Fruit fly (Drosophila melanogaster) whole organism, embryonic: Measurements from ENCODE around the gene CG11843.

Experiments used
- BEAF-32 ChIP-seq: fragments of 200-800 bp; sonication (Bioruptor generic); optimal IDR thresholded peaks from 3 replicates; lab custom pipeline; 2017; ENCODE audit warnings: missing biosample characterization, missing genetic modification characterization, mild to moderate bottlenecking, moderate library complexity, missing genetic modification reagents
- Bdp1 ChIP-seq: fragments of 200-800 bp; sonication (Bioruptor generic); optimal IDR thresholded peaks from 3 replicates; lab custom pipeline; 2016; ENCODE audit warnings: missing biosample characterization, missing genetic modification characterization
- CG1024 ChIP-seq: fragments of 200-800 bp; sonication (Bioruptor generic); IDR thresholded peaks from 2 replicates; pipeline ENCODE4 v1.3.6; 2022; ENCODE audit warnings: missing biosample characterization, missing genetic modification characterization
- CG10321 ChIP-seq: fragments of 200-800 bp; sonication (Bioruptor generic); IDR thresholded peaks from 2 replicates; pipeline ENCODE4 v1.3.6; 2022; ENCODE audit warnings: missing biosample characterization, missing genetic modification characterization
- CG11696 ChIP-seq: fragments of 200-800 bp; sonication (Bioruptor generic); IDR thresholded peaks from 2 replicates; pipeline ENCODE4 v1.3.6; 2022; ENCODE audit warnings: missing biosample characterization, missing genetic modification characterization
- CG13894 ChIP-seq: fragments of 200-800 bp; sonication (Bioruptor generic); optimal IDR thresholded peaks from 3 replicates; lab custom pipeline; 2018; ENCODE audit warnings: missing biosample characterization, mild to moderate bottlenecking, missing genetic modification characterization, moderate library complexity
- CG1529 ChIP-seq: fragments of 200-800 bp; sonication (Bioruptor generic); optimal IDR thresholded peaks from 3 replicates; lab custom pipeline; 2018; ENCODE audit warnings: missing biosample characterization, missing genetic modification characterization
- CG15601 ChIP-seq: fragments of 200-800 bp; sonication (Bioruptor generic); optimal IDR thresholded peaks from 3 replicates; lab custom pipeline; 2019; ENCODE audit warnings: missing biosample characterization, mild to moderate bottlenecking, missing genetic modification characterization, moderate library complexity
- CG15696 ChIP-seq: fragments of 200-800 bp; sonication (Bioruptor generic); optimal IDR thresholded peaks from 2 replicates; lab custom pipeline; 2019; ENCODE audit warnings: missing biosample characterization, mild to moderate bottlenecking, missing genetic modification characterization, moderate library complexity
- CG17912 ChIP-seq: fragments of 200-800 bp; sonication (Bioruptor generic); optimal IDR thresholded peaks from 2 replicates; lab custom pipeline; 2018; ENCODE audit warnings: missing biosample characterization, mild to moderate bottlenecking, missing genetic modification characterization
- CG1792 ChIP-seq: fragments of 200-800 bp; sonication (Bioruptor generic); optimal IDR thresholded peaks from 2 replicates; lab custom pipeline; 2016; ENCODE audit warnings: missing biosample characterization, missing genetic modification characterization
- CG2120 ChIP-seq: fragments of 200-800 bp; sonication (Bioruptor generic); optimal IDR thresholded peaks from 3 replicates; lab custom pipeline; 2016; ENCODE audit warnings: missing biosample characterization, missing genetic modification characterization
- CG2129 ChIP-seq: fragments of 200-800 bp; sonication (Bioruptor generic); IDR thresholded peaks from 2 replicates; pipeline ENCODE4 v1.3.6; 2022; ENCODE audit warnings: missing biosample characterization, missing genetic modification characterization; ENCODE audit not compliant: partially characterized antibody
- CG3995 ChIP-seq: fragments of 200-800 bp; sonication (Bioruptor generic); optimal IDR thresholded peaks from 3 replicates; lab custom pipeline; 2016; ENCODE audit warnings: missing biosample characterization, missing genetic modification characterization
- CG6791 ChIP-seq: fragments of 200-800 bp; sonication (Bioruptor generic); IDR thresholded peaks from 3 replicates; pipeline ENCODE4 v1.3.6; 2022; ENCODE audit warnings: missing biosample characterization, missing genetic modification characterization; ENCODE audit not compliant: partially characterized antibody
- CG6854 ChIP-seq: fragments of 200-800 bp; sonication (Bioruptor generic); optimal IDR thresholded peaks from 3 replicates; lab custom pipeline; 2017; ENCODE audit warnings: missing biosample characterization, mild to moderate bottlenecking, missing genetic modification characterization
- CG8089 ChIP-seq: fragments of 200-800 bp; sonication (Bioruptor generic); optimal IDR thresholded peaks from 3 replicates; lab custom pipeline; 2016; ENCODE audit warnings: missing biosample characterization, missing genetic modification characterization
- CG8388 ChIP-seq: fragments of 200-800 bp; sonication (Bioruptor generic); optimal IDR thresholded peaks from 2 replicates; lab custom pipeline; 2019; ENCODE audit warnings: missing biosample characterization, mild to moderate bottlenecking, missing genetic modification characterization, moderate library complexity
- CG9727 ChIP-seq: fragments of 200-800 bp; sonication (Bioruptor generic); optimal IDR thresholded peaks from 3 replicates; lab custom pipeline; 2017; ENCODE audit warnings: missing biosample characterization, mild to moderate bottlenecking, missing genetic modification characterization
- CG9817 ChIP-seq: fragments of 200-800 bp; sonication (Bioruptor generic); optimal IDR thresholded peaks from 2 replicates; lab custom pipeline; 2018; ENCODE audit warnings: missing biosample characterization, mild to moderate bottlenecking, missing genetic modification characterization, moderate library complexity
- Dll ChIP-seq: fragments of 200-800 bp; sonication (Bioruptor generic); IDR thresholded peaks from 4 replicates; pipeline ENCODE4 v1.3.6; 2022; ENCODE audit warnings: missing biosample characterization, missing genetic modification characterization; ENCODE audit not compliant: partially characterized antibody
- E2f2 ChIP-seq: fragments of 200-800 bp; sonication (Bioruptor generic); IDR thresholded peaks from 2 replicates; pipeline ENCODE4 v1.3.6; 2022; ENCODE audit warnings: missing biosample characterization, missing genetic modification characterization
- Fer1 ChIP-seq: fragments of 200-800 bp; sonication (Bioruptor generic); optimal IDR thresholded peaks from 2 replicates; lab custom pipeline; 2017; ENCODE audit warnings: missing biosample characterization, mild to moderate bottlenecking, missing genetic modification characterization
- HHEX ChIP-seq: fragments of 200-800 bp; sonication (Bioruptor generic); optimal IDR thresholded peaks from 3 replicates; lab custom pipeline; 2017; ENCODE audit warnings: missing biosample characterization, mild to moderate bottlenecking, missing genetic modification characterization, missing genetic modification reagents
- Hsf ChIP-seq: fragments of 200-800 bp; sonication (Bioruptor generic); optimal IDR thresholded peaks from 3 replicates; lab custom pipeline; 2016; ENCODE audit warnings: missing biosample characterization, missing genetic modification characterization
- Kr ChIP-seq: fragments of 200-800 bp; sonication (Bioruptor generic); optimal IDR thresholded peaks from 2 replicates; lab custom pipeline; 2017; ENCODE audit warnings: missing biosample characterization, mild to moderate bottlenecking, missing genetic modification characterization
- Med ChIP-seq: fragments of 200-800 bp; sonication (Bioruptor generic); peaks from one replicate; lab custom pipeline; 2016; ENCODE audit warnings: missing biosample characterization, missing genetic modification characterization, mild to moderate bottlenecking, inconsistent platforms, moderate library complexity
- Mes4 ChIP-seq: fragments of 200-800 bp; sonication (Bioruptor generic); optimal IDR thresholded peaks from 2 replicates; lab custom pipeline; 2016; ENCODE audit warnings: missing biosample characterization, missing genetic modification characterization
- Nf-YB ChIP-seq: fragments of 200-800 bp; sonication (Bioruptor generic); optimal IDR thresholded peaks from 3 replicates; lab custom pipeline; 2019; ENCODE audit warnings: missing biosample characterization, mild to moderate bottlenecking, missing genetic modification characterization, moderate library complexity
- Side ChIP-seq: fragments of 200-800 bp; sonication (Bioruptor generic); optimal IDR thresholded peaks from 2 replicates; lab custom pipeline; 2016; ENCODE audit warnings: missing biosample characterization, missing genetic modification characterization
- Tbp ChIP-seq: fragments of >200 bp; optimal IDR thresholded peaks from 2 replicates; lab custom pipeline; 2018; ENCODE audit warnings: missing biosample characterization, missing genetic modification characterization
- Xbp1 ChIP-seq: fragments of 200-800 bp; sonication (Bioruptor generic); optimal IDR thresholded peaks from 3 replicates; lab custom pipeline; 2016; ENCODE audit warnings: missing biosample characterization, mild to moderate bottlenecking, missing genetic modification characterization
- bigmax ChIP-seq: fragments of 200-800 bp; sonication (Bioruptor generic); optimal IDR thresholded peaks from 2 replicates; lab custom pipeline; 2018; ENCODE audit warnings: missing biosample characterization, mild to moderate bottlenecking, missing genetic modification characterization
- bowl ChIP-seq: fragments of 200-800 bp; sonication (Bioruptor generic); IDR thresholded peaks from 2 replicates; pipeline ENCODE4 v1.3.6; 2022; ENCODE audit warnings: missing biosample characterization, missing genetic modification characterization
- bsh ChIP-seq, 2 experiments: fragments of 200-800 bp; sonication (Bioruptor generic); optimal IDR thresholded peaks; 2 replicates each; lab custom pipeline; 2017 to 2018; ENCODE audit warnings: mild to moderate bottlenecking in 2 of 2, missing biosample characterization in 2 of 2, missing genetic modification characterization in 2 of 2, moderate library complexity in 1 of 2
- eve ChIP-seq, 2 experiments: fragments of >200 bp; optimal IDR thresholded peaks; 2 replicates each; lab custom pipeline; 2017; ENCODE audit warnings: missing biosample characterization in 2 of 2, missing genetic modification characterization in 2 of 2
- grn ChIP-seq: fragments of 200-800 bp; sonication (Bioruptor generic); optimal IDR thresholded peaks from 3 replicates; lab custom pipeline; 2017; ENCODE audit warnings: missing biosample characterization, missing genetic modification characterization
- lov ChIP-seq, 2 experiments: fragments of 200-800 bp in 1 of 2; fragments of >200 bp in 1 of 2; sonication (Bioruptor generic) in 1 of 2; IDR thresholded peaks in 1 of 2; optimal IDR thresholded peaks in 1 of 2; 2 replicates in 1 of 2; 3 replicates in 1 of 2; pipeline versions ENCODE4 v1.3.6 to Lab custom; 2017 to 2022; ENCODE audit warnings: missing biosample characterization in 1 of 2, missing genetic modification characterization in 1 of 2
- org-1 ChIP-seq: fragments of 200-800 bp; sonication (Bioruptor generic); optimal IDR thresholded peaks from 2 replicates; lab custom pipeline; 2017; ENCODE audit warnings: missing biosample characterization, missing genetic modification characterization
- pan ChIP-seq, 4 experiments: fragments of >200 bp in 3 of 4; fragments of 200-800 bp in 1 of 4; sonication (Bioruptor generic) in 1 of 4; optimal IDR thresholded peaks in 3 of 4; IDR thresholded peaks in 1 of 4; 2 replicates each; pipeline versions ENCODE4 v1.3.6 to Lab custom; 2017 to 2022; ENCODE audit warnings: missing biosample characterization in 2 of 4, missing genetic modification characterization in 2 of 4, mixed read lengths in 1 of 4
- psq ChIP-seq: fragments of 200-800 bp; sonication (Bioruptor generic); optimal IDR thresholded peaks from 2 replicates; lab custom pipeline; 2017; ENCODE audit warnings: missing biosample characterization, missing genetic modification characterization
- rib ChIP-seq: fragments of 200-800 bp; sonication (Bioruptor generic); IDR thresholded peaks from 2 replicates; pipeline ENCODE4 v1.3.6; 2022; ENCODE audit warnings: missing biosample characterization, missing genetic modification characterization
- schlank ChIP-seq: fragments of 200-800 bp; sonication (Bioruptor generic); optimal IDR thresholded peaks from 2 replicates; lab custom pipeline; 2018; ENCODE audit warnings: missing biosample characterization, mild to moderate bottlenecking, missing genetic modification characterization
- sd ChIP-seq: fragments of 200-800 bp; sonication (Bioruptor generic); optimal IDR thresholded peaks from 3 replicates; lab custom pipeline; 2018; ENCODE audit warnings: missing biosample characterization, mild to moderate bottlenecking, missing genetic modification characterization, moderate library complexity
- sqz ChIP-seq: fragments of 200-800 bp; sonication (Bioruptor generic); optimal IDR thresholded peaks from 3 replicates; lab custom pipeline; 2018; ENCODE audit warnings: missing biosample characterization, mild to moderate bottlenecking, missing genetic modification characterization
- sug ChIP-seq: fragments of 200-800 bp; optimal IDR thresholded peaks from 2 replicates; lab custom pipeline; 2019; ENCODE audit warnings: missing biosample characterization, mild to moderate bottlenecking, missing genetic modification characterization, moderate library complexity
- tin ChIP-seq: fragments of 200-800 bp; sonication (Bioruptor generic); optimal IDR thresholded peaks from 3 replicates; lab custom pipeline; 2016; ENCODE audit warnings: missing biosample characterization, missing genetic modification characterization
- twi ChIP-seq: fragments of 200-800 bp; optimal IDR thresholded peaks from 2 replicates; lab custom pipeline; 2019; ENCODE audit warnings: missing biosample characterization, mild to moderate bottlenecking, missing genetic modification characterization, moderate library complexity
- wdn ChIP-seq: fragments of 200-800 bp; sonication (Bioruptor generic); IDR thresholded peaks from 2 replicates; pipeline ENCODE4 v1.3.6; 2022; ENCODE audit warnings: missing biosample characterization, missing genetic modification characterization

The CG11843 gene

dm6 chr3R:29074001-29074609 lies 20.0 kb downstream of the CG11843 start (continued):
- TF ChIP-seq twi (peak; percentile 35), lov (optimal IDR thresholded peaks at IDR 0.05; lab: Kevin White, UChicago) (no peak), lov (GFP tag; IDR thresholded peaks at IDR 0.05; lab: Robert Waterston, UW) (0 out of 3 replicates have a peak, but pooled peaks have one; percentile 55), eve (GFP tag; optimal IDR thresholded peaks at IDR 0.05; lab: Kevin White, UChicago) (no peak), Mes4 (GFP tag; lab: Kevin White, UChicago) (no peak), Hsf (GFP tag; lab: Kevin White, UChicago) (no peak), Side (no peak), Bdp1 (GFP tag; lab: Kevin White, UChicago) (no peak), CG8388 (GFP tag; lab: Kevin White, UChicago) (no peak), sd (tag; lab: Kevin White, UChicago) (peak; percentile 32), CG10321 (GFP tag; lab: Robert Waterston, UW) (peak; percentile 41; the same call in 1 of the 2 replicates), org-1 (GFP tag; lab: Kevin White, UChicago) (no peak), CG2129 (no peak), CG11696 (GFP tag; lab: Robert Waterston, UW) (no peak), CG3995 (GFP tag; lab: Kevin White, UChicago) (no peak), wdn (no peak), CG1024 (GFP tag; lab: Robert Waterston, UW) (no peak), HHEX (GFP tag; lab: Kevin White, UChicago) (peak; percentile 15), CG17912 (GFP tag; lab: Kevin White, UChicago) (no peak), CG15696 (peak; percentile 19), grn (GFP tag; lab: Kevin White, UChicago) (peak; percentile 90), bigmax (GFP tag; lab: Kevin White, UChicago) (peak; percentile 96), CG6854 (GFP tag; lab: Kevin White, UChicago) (no peak), CG6791 (no peak), CG1792 (GFP tag; lab: Kevin White, UChicago) (no peak), CG1529 (GFP tag; lab: Kevin White, UChicago) (no peak), Dll (no peak), bsh (GFP tag; optimal IDR thresholded peaks at IDR 0.05; lab: Kevin White, UChicago) (peak in 1 of 2 experiments; percentile 10), pan (optimal IDR thresholded peaks at IDR 0.05; lab: Kevin White, UChicago) (no peak), pan (GFP tag; optimal IDR thresholded peaks at IDR 0.05 in 1 of 2, IDR thresholded peaks at IDR 0.05 in 1 of 2) (peak in 1 of 2 experiments; percentile 17), CG2120 (GFP tag; lab: Kevin White, UChicago) (no peak), schlank (no peak), Fer1 (GFP tag; lab: Kevin White, UChicago) (peak; percentile 30), tin (GFP tag; lab: Kevin White, UChicago) (no peak), CG13894 (tag; lab: Kevin White, UChicago) (peak; percentile 49), sqz (peak; percentile 23), BEAF-32 (no peak), rib (GFP tag; lab: Robert Waterston, UW) (peak; percentile 14; the same call in 1 of the 2 replicates), CG9817 (tag; lab: Kevin White, UChicago) (no peak), Kr (GFP tag; lab: Kevin White, UChicago) (peak; percentile 70), Tbp (GFP tag; lab: Kevin White, UChicago) (no peak), Med (GFP tag; lab: Kevin White, UChicago) (peak; percentile 59), sug (tag; lab: Kevin White, UChicago) (peak; percentile 77), CG9727 (no peak), psq (GFP tag; lab: Kevin White, UChicago) (peak; percentile 26), CG15601 (tag; lab: Kevin White, UChicago) (peak; percentile 5), Xbp1 (GFP tag; lab: Kevin White, UChicago) (no peak), CG8089 (GFP tag; lab: Kevin White, UChicago) (no peak), Nf-YB (peak; percentile 23), E2f2 (GFP tag; lab: Robert Waterston, UW) (no peak), bowl (no peak)
